Worm (Caenorhabditis elegans): ENCODE results near the gene T01C8.3.

DNA sequence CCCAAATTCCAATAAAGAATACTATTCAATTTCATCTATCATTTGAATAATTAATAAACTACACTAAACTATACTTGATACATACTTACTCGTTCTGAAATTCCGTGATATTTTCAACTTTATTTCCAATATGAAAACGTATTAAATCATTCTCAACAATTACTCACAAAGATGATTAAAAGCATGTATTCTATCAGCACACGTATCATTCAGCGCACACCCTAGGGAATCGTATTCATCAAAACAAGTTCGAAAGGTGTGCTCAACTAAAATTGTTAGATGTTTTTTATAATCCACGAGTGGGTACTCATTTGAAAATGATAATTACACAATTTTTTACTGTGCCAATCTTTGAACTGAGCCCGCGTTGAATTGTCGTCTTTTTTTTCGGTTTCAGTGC lies 20.5 kb downstream of the T01C8.3 start, which contains the start of gene C10E2.1:
- TF ChIP-seq nhr-12 (tag; optimal IDR thresholded peaks at IDR 0.05) = no peak
- TF ChIP-seq nfya-1 (tag; optimal IDR thresholded peaks at IDR 0.05; ENCODE audit: insufficient read depth) = no peak

Data from whole organism, L3 larva.